Worm (Caenorhabditis elegans) whole organism, L4 larva: ENCODE results near the gene col-68.
A peak's percentile ranks its signal among the peaks of the same experiment; 100 is the strongest.

Source experiments
- F44E2.7 ChIP-seq: fragments of 200-800 bp; sonication (Bioruptor generic); IDR thresholded peaks from 2 replicates; pipeline ENCODE4 v2.1.2; 2022; ENCODE audit warnings: missing genetic modification characterization, missing compliant biosample characterization
- T26A8.4 ChIP-seq: fragments of 200-800 bp; sonication (Bioruptor generic); IDR thresholded peaks from 2 replicates; pipeline ENCODE4 v1.3.6; 2022; ENCODE audit warnings: missing genetic modification characterization, missing compliant biosample characterization
- Y5F2A.4 ChIP-seq: fragments of 200-800 bp; sonication (Bioruptor generic); optimal IDR thresholded peaks from 2 replicates; lab custom pipeline; 2018; ENCODE audit warnings: mild to moderate bottlenecking, missing genetic modification characterization, missing compliant biosample characterization
- aha-1 ChIP-seq: fragments of 150-350 bp; peaks from one replicate; lab custom pipeline; 2014; ENCODE audit warnings: missing biosample characterization, missing genetic modification characterization
- ceh-28 ChIP-seq: fragments of 150-350 bp; optimal IDR thresholded peaks from 2 replicates; lab custom pipeline; 2014; ENCODE audit warnings: missing biosample characterization, missing genetic modification reagents, missing genetic modification characterization
- ceh-44 ChIP-seq: fragments of 200-800 bp; sonication (Bioruptor generic); IDR thresholded peaks from 2 replicates; pipeline ENCODE4 v1.3.6; 2022; ENCODE audit warnings: missing genetic modification reagents, missing genetic modification characterization, missing compliant biosample characterization
- ceh-82 ChIP-seq: sonication (generic microtip); optimal IDR thresholded peaks from 2 replicates; lab custom pipeline; 2017; ENCODE audit warnings: missing biosample characterization, missing genetic modification characterization
- daf-8 ChIP-seq: fragments of 200-800 bp; sonication (Bioruptor generic); IDR thresholded peaks from 2 replicates; pipeline ENCODE4 v1.3.6; 2022; ENCODE audit warnings: missing genetic modification characterization, missing compliant biosample characterization
- dmd-6 ChIP-seq: fragments of 200-800 bp; sonication (Bioruptor generic); IDR thresholded peaks from 2 replicates; pipeline ENCODE4 v1.3.6; 2022; ENCODE audit warnings: missing genetic modification reagents, missing genetic modification characterization, missing compliant biosample characterization
- fkh-10 ChIP-seq: fragments of 150-350 bp; optimal IDR thresholded peaks from 2 replicates; lab custom pipeline; 2014; ENCODE audit warnings: missing biosample characterization, missing genetic modification reagents, missing genetic modification characterization
- hif-1 ChIP-seq, 2 experiments: sonication (generic microtip); optimal IDR thresholded peaks; 2 replicates each; lab custom pipeline; 2016 to 2017; ENCODE audit warnings: missing compliant biosample characterization in 2 of 2, missing genetic modification characterization in 2 of 2, missing genetic modification reagents in 2 of 2, missing genotype in 2 of 2, mild to moderate bottlenecking in 1 of 2
- hlh-30 ChIP-seq: sonication (generic microtip); optimal IDR thresholded peaks from 2 replicates; lab custom pipeline; 2017; ENCODE audit warnings: antibody characterized with exemption, mild to moderate bottlenecking, missing genetic modification characterization, missing compliant biosample characterization; ENCODE audit not compliant: insufficient read depth
- hmg-1.1 ChIP-seq: fragments of 200-800 bp; sonication (Bioruptor generic); IDR thresholded peaks from 2 replicates; pipeline ENCODE4 v1.3.6; 2022; ENCODE audit warnings: missing genetic modification reagents, missing genetic modification characterization, missing compliant biosample characterization
- lim-7 ChIP-seq: fragments of 200-800 bp; sonication (Bioruptor generic); IDR thresholded peaks from 2 replicates; pipeline ENCODE4 v1.3.6; 2022; ENCODE audit warnings: missing genetic modification characterization, missing compliant biosample characterization
- mdl-1 ChIP-seq, 2 experiments: fragments of 150-350 bp in 1 of 2; sonication (generic microtip) in 1 of 2; optimal IDR thresholded peaks; 2 replicates each; lab custom pipeline; 2014 to 2017; ENCODE audit warnings: missing biosample characterization in 2 of 2, missing genetic modification characterization in 2 of 2
- mxl-3 ChIP-seq: fragments of 200-800 bp; sonication (Bioruptor generic); optimal IDR thresholded peaks from 2 replicates; lab custom pipeline; 2018; ENCODE audit warnings: mild to moderate bottlenecking, missing genetic modification characterization, missing compliant biosample characterization
- nhr-11 ChIP-seq: fragments of 150-350 bp; optimal IDR thresholded peaks from 2 replicates; lab custom pipeline; 2014; ENCODE audit warnings: missing biosample characterization, missing genetic modification characterization
- nhr-41 ChIP-seq: fragments of 200-800 bp; sonication (Bioruptor generic); IDR thresholded peaks from 2 replicates; pipeline ENCODE4 v1.3.6; 2022; ENCODE audit warnings: missing genetic modification reagents, missing genetic modification characterization, missing compliant biosample characterization
- php-3 ChIP-seq: fragments of 200-800 bp; sonication (Bioruptor generic); IDR thresholded peaks from 2 replicates; pipeline ENCODE4 v1.3.6; 2022; ENCODE audit warnings: missing genetic modification reagents, missing genetic modification characterization, missing compliant biosample characterization
- spr-3 ChIP-seq: fragments of 200-800 bp; sonication (Bioruptor generic); optimal IDR thresholded peaks from 2 replicates; lab custom pipeline; 2018; ENCODE audit warnings: mild to moderate bottlenecking, missing genetic modification characterization, missing compliant biosample characterization
- tra-1 ChIP-seq: fragments of 200-800 bp; sonication (Bioruptor generic); IDR thresholded peaks from 2 replicates; pipeline ENCODE4 v1.3.6; 2022; ENCODE audit warnings: missing genetic modification reagents, missing genetic modification characterization, missing compliant biosample characterization
- unc-62 ChIP-seq, 3 experiments: fragments of 150-350 bp in 1 of 3; sonication (generic microtip); optimal IDR thresholded peaks in 2 of 3; peaks in 1 of 3; 1 replicate in 1 of 3; 2 replicates in 2 of 3; lab custom pipeline; 2014 to 2017; ENCODE audit warnings: missing biosample characterization in 3 of 3, missing genetic modification characterization in 3 of 3, missing genetic modification reagents in 3 of 3, missing genotype in 1 of 3
- vab-7 ChIP-seq: fragments of 200-800 bp; sonication (Bioruptor generic); IDR thresholded peaks from 2 replicates; pipeline ENCODE4 v1.3.6; 2022; ENCODE audit warnings: missing genetic modification reagents, missing genetic modification characterization, missing compliant biosample characterization
- zip-2 ChIP-seq: fragments of 150-350 bp; optimal IDR thresholded peaks from 2 replicates; lab custom pipeline; 2014; ENCODE audit warnings: missing biosample characterization, missing genetic modification characterization
- ztf-11 ChIP-seq: fragments of 150-350 bp; optimal IDR thresholded peaks from 2 replicates; lab custom pipeline; 2014; ENCODE audit warnings: missing biosample characterization, missing genetic modification characterization

The col-68 gene

ce11 chrII:135166-135565 is 30.8 kb downstream of the col-68 start, which contains the start of gene K10B4.1:
TSS of gene K10B4.1 (plus strand) at chrII:135466.
- TF ChIP-seq spr-3 (no peak), lim-7 (GFP tag; lab: Robert Waterston, UW) (no peak), vab-7 (GFP tag; lab: Robert Waterston, UW) (no peak), mxl-3 (no peak), hmg-1.1 (no peak), tra-1 (no peak), ceh-44 (GFP tag; lab: Robert Waterston, UW) (no peak), T26A8.4 (no peak), ceh-28 (tag; lab: Kevin White, UChicago) (no peak), F44E2.7 (GFP tag; lab: Robert Waterston, UW) (no peak), ceh-82 (no peak), nhr-11 (no peak), php-3 (GFP tag; lab: Robert Waterston, UW) (no peak), ztf-11 (tag; lab: Kevin White, UChicago) (no peak), hlh-30 (tag; lab: Kevin White, UChicago) (no peak), mdl-1 (tag; optimal IDR thresholded peaks at IDR 0.05; lab: Kevin White, UChicago) (no peak), dmd-6 (GFP tag; lab: Robert Waterston, UW) (no peak), daf-8 (GFP tag; lab: Robert Waterston, UW) (no peak)

- TF ChIP-seq fkh-10 (GFP tag; lab: Kevin White, UChicago) (no peak), hif-1 (tag; optimal IDR thresholded peaks at IDR 0.05; lab: Kevin White, UChicago) (peak in 1 of 2 experiments; percentile 43), ceh-28 (tag; lab: Kevin White, UChicago) (no peak), aha-1 (peak; percentile 29)
Measured at ce11 chrII:146933-147332, 42.6 kb downstream of the col-68 start, which contains the start of gene T25D3.4. TSS of gene T25D3.4 (plus strand) at chrII:147233.

- TF ChIP-seq Y5F2A.4 (GFP tag; lab: Kevin White, UChicago) (no peak), nhr-41 (no peak), unc-62 (GFP tag; optimal IDR thresholded peaks at IDR 0.05 in 1 of 2; lab: Kevin White, UChicago) (peak in 1 of 2 experiments; percentile 95), unc-62 (tag; optimal IDR thresholded peaks at IDR 0.05; lab: Kevin White, UChicago) (no peak)
Measured at ce11 chrII:151495-151894, 47.2 kb downstream of the col-68 start.

ce11 chrII:152283-152682 is 47.9 kb downstream of the col-68 start, which contains the start of gene T25D3.3:
TSS of gene T25D3.3 (plus strand) at chrII:152583.
- TF ChIP-seq aha-1: peak; percentile 12
- no peak for TF ChIP-seq zip-2 (tag; lab: Kevin White, UChicago)
- TF ChIP-seq, all 104 proteins: peak for 1
